Worm (Caenorhabditis elegans) whole organism, L4 larva: ENCODE measurements around the gene C34H4.2.

Source experiments
- F10B5.3 ChIP-seq: sonication (generic microtip); optimal IDR thresholded peaks from 2 replicates; lab custom pipeline; 2016; ENCODE audit warnings: mild to moderate bottlenecking, missing genetic modification characterization, missing compliant biosample characterization
- mdt-29 ChIP-seq: fragments of 200-800 bp; sonication (Bioruptor generic); IDR thresholded peaks from 2 replicates; pipeline ENCODE4 v1.3.6; 2022; ENCODE audit warnings: missing genetic modification reagents, missing genetic modification characterization, missing compliant biosample characterization
- nhr-11 ChIP-seq: fragments of 150-350 bp; optimal IDR thresholded peaks from 2 replicates; lab custom pipeline; 2014; ENCODE audit warnings: missing biosample characterization, missing genetic modification characterization

DNA sequence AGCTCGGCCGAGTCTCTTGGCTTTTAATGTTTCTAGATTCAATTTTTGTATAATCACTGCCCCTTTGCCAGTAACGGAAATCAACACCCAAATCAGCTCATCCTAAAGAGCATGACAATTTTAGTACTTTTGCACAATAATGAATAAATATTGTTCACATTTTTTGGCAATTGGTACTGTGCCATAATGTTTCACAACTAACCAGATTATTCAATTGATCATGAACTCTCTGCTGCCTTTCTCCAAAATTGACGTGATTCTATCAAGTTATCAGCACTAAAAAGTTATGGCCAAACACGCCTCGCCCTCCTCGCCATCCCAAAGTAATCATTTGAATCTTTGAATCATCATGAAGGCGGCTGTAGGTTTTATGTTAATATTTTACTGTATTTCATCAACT is 8.3 kb downstream of the C34H4.2 start, which contains the start of gene hpo-6:
- no peak for TF ChIP-seq mdt-29 (GFP tag; lab: Robert Waterston, UW)
- TF ChIP-seq nhr-11 (tag; lab: Kevin White, UChicago) = no peak
- no peak for TF ChIP-seq F10B5.3
